Worm (Caenorhabditis elegans) whole organism, early embryonic: Measurements from ENCODE around the gene Y62H9A.9.

Experiments
- B0310.2 ChIP-seq: sonication (generic microtip); optimal IDR thresholded peaks from 2 replicates; lab custom pipeline; 2016; ENCODE audit warnings: mild to moderate bottlenecking, missing genetic modification characterization, missing compliant biosample characterization
- F13C5.2 ChIP-seq: sonication (generic microtip); optimal IDR thresholded peaks from 2 replicates; lab custom pipeline; 2017; ENCODE audit warnings: mild to moderate bottlenecking, missing genetic modification characterization, inconsistent platforms, missing compliant biosample characterization
- aly-1 ChIP-seq: sonication (generic microtip); optimal IDR thresholded peaks from 2 replicates; lab custom pipeline; 2016; ENCODE audit warnings: missing genetic modification characterization, missing compliant biosample characterization
- ama-1 ChIP-seq: fragments of 150-350 bp; optimal IDR thresholded peaks from 2 replicates; lab custom pipeline; 2014
- ceh-36 ChIP-seq: sonication (generic microtip); optimal IDR thresholded peaks from 2 replicates; lab custom pipeline; 2016; ENCODE audit warnings: missing genetic modification characterization, inconsistent platforms, missing compliant biosample characterization
- flt-1 ChIP-seq: fragments of 200-800 bp; sonication (Bioruptor generic); IDR thresholded peaks from 2 replicates; pipeline ENCODE4 v1.3.6; 2022; ENCODE audit warnings: missing genetic modification characterization, missing compliant biosample characterization
- hmbx-1 ChIP-seq: sonication (generic microtip); optimal IDR thresholded peaks from 2 replicates; lab custom pipeline; 2016; ENCODE audit warnings: mild to moderate bottlenecking, missing genetic modification characterization, missing compliant biosample characterization
- scrt-1 ChIP-seq: fragments of 200-800 bp; sonication (Bioruptor generic); IDR thresholded peaks from 2 replicates; pipeline ENCODE4 v1.3.6; 2022; ENCODE audit warnings: missing genetic modification characterization, missing compliant biosample characterization
- sea-1 ChIP-seq: fragments of 200-800 bp; sonication (Bioruptor generic); conservative IDR thresholded peaks from 2 replicates; pipeline ENCODE4 v1.3.6; 2022; ENCODE audit warnings: missing genetic modification characterization, missing compliant biosample characterization

- TF ChIP-seq scrt-1 (GFP tag; lab: Robert Waterston, UW) (no peak), sea-1 (GFP tag; lab: Robert Waterston, UW) (no peak), ama-1 (lab: Kevin White, UChicago) (no peak), ceh-36 (no peak), aly-1 (no peak), B0310.2 (no peak), F13C5.2 (tag; lab: Kevin White, UChicago) (no peak), hmbx-1 (tag; lab: Kevin White, UChicago) (no peak), flt-1 (no peak)
Observed at ce11 chrX:11863307-11863706, 34.6 kb downstream of the Y62H9A.9 start, which contains the start of gene F54F7.10.
